Worm (Caenorhabditis elegans): ENCODE data around the gene cyp-35C1.
A peak's percentile ranks its signal among the peaks of the same experiment; 100 is the strongest.

cyp-35C1 gene

ce11 chrV:13866353-13866752 lies 31.9 kb downstream of the cyp-35C1 start, which contains the start of gene nhr-175:
nhr-175 (plus strand) TSS chrV:13866691.
- TF ChIP-seq ham-2 (GFP tag; optimal IDR thresholded peaks at IDR 0.05) = peak; percentile 28
- TF ChIP-seq nhr-12 (tag; optimal IDR thresholded peaks at IDR 0.05) = no peak
- no peak for TF ChIP-seq unc-39 (tag; optimal IDR thresholded peaks at IDR 0.05)
- no peak for TF ChIP-seq hlh-1 (tag; optimal IDR thresholded peaks at IDR 0.05)
- no peak for TF ChIP-seq nhr-76 (tag; optimal IDR thresholded peaks at IDR 0.05)
- peak; percentile 91 for TF ChIP-seq elt-1 (tag; optimal IDR thresholded peaks at IDR 0.05; ENCODE audit: borderline replicate concordance, insufficient read depth)
- TF ChIP-seq unc-62 (GFP tag; optimal IDR thresholded peaks at IDR 0.05) = no peak
- no peak for TF ChIP-seq tbx-8 (GFP tag; optimal IDR thresholded peaks at IDR 0.05)

ce11 chrV:13863700-13864099 lies 34.6 kb downstream of the cyp-35C1 start:
- no peak for TF ChIP-seq unc-39 (tag; optimal IDR thresholded peaks at IDR 0.05)

- TF ChIP-seq drap-1 (GFP tag; optimal IDR thresholded peaks at IDR 0.05) = no peak
- TF ChIP-seq nhr-76 (tag; optimal IDR thresholded peaks at IDR 0.05) = no peak
- no peak for TF ChIP-seq unc-39 (tag; optimal IDR thresholded peaks at IDR 0.05)
Observed at ce11 chrV:13862505-13862904, 35.8 kb downstream of the cyp-35C1 start, which contains the start of gene srx-137. srx-137 (plus strand) TSS chrV:13862805.

ce11 chrV:13858906-13859305 lies 39.4 kb downstream of the cyp-35C1 start, which contains the start of gene srx-135:
srx-135 (plus strand) TSS chrV:13859206.
- no peak for TF ChIP-seq sptf-1 (tag; optimal IDR thresholded peaks at IDR 0.05)
- TF ChIP-seq ham-2 (GFP tag; optimal IDR thresholded peaks at IDR 0.05) = no peak
- TF ChIP-seq elt-3 (tag; optimal IDR thresholded peaks at IDR 0.05) = no peak
- TF ChIP-seq ztf-11 (tag; optimal IDR thresholded peaks at IDR 0.05) = no peak
- TF ChIP-seq nhr-237 (tag; optimal IDR thresholded peaks at IDR 0.05) = no peak
- TF ChIP-seq mep-1 (tag; optimal IDR thresholded peaks at IDR 0.05) = no peak
- TF ChIP-seq snpc-4 (tag; optimal IDR thresholded peaks at IDR 0.05) = no peak
- no peak for TF ChIP-seq lin-13 (tag; optimal IDR thresholded peaks at IDR 0.05)
- no peak for TF ChIP-seq unc-120 (tag; optimal IDR thresholded peaks at IDR 0.05; ENCODE audit: poor library complexity, severe bottlenecking)
- no peak for TF ChIP-seq M03D4.4 (tag; optimal IDR thresholded peaks at IDR 0.05)
- no peak for TF ChIP-seq blmp-1 (tag; optimal IDR thresholded peaks at IDR 0.05)
- no peak for TF ChIP-seq ces-1 (GFP tag; optimal IDR thresholded peaks at IDR 0.05)
- no peak for TF ChIP-seq nhr-76 (tag; optimal IDR thresholded peaks at IDR 0.05)
- TF ChIP-seq tbx-8 (GFP tag; optimal IDR thresholded peaks at IDR 0.05) = no peak
- TF ChIP-seq zip-8 (tag; optimal IDR thresholded peaks at IDR 0.05) = no peak
- TF ChIP-seq nhr-2 (tag; optimal IDR thresholded peaks at IDR 0.05) = no peak

ce11 chrV:13857132-13857531 lies 41.2 kb downstream of the cyp-35C1 start, which contains the start of gene srx-136:
srx-136 (plus strand) TSS chrV:13857432.
- TF ChIP-seq snpc-4 (tag; optimal IDR thresholded peaks at IDR 0.05) (no peak), bed-3 (GFP tag; optimal IDR thresholded peaks at IDR 0.05) (no peak), M03D4.4 (tag; optimal IDR thresholded peaks at IDR 0.05) (no peak)

- TF ChIP-seq lin-13 (tag; optimal IDR thresholded peaks at IDR 0.05) = no peak
- no peak for TF ChIP-seq nhr-12 (tag; optimal IDR thresholded peaks at IDR 0.05)
- TF ChIP-seq ceh-43 (GFP tag; optimal IDR thresholded peaks at IDR 0.05) = no peak
- no peak for TF ChIP-seq flh-1 (GFP tag; optimal IDR thresholded peaks at IDR 0.05)
Observed at ce11 chrV:13856376-13856775, 41.9 kb downstream of the cyp-35C1 start, which contains the start of gene srx-134. srx-134 (minus strand) TSS chrV:13856476.

ce11 chrV:13854306-13854705 lies 44.0 kb downstream of the cyp-35C1 start, which contains the start of gene ttr-21:
ttr-21 (minus strand) TSS chrV:13854405.
- TF ChIP-seq pha-4 (tag; optimal IDR thresholded peaks at IDR 0.05) = no peak
- TF ChIP-seq nhr-12 (tag; optimal IDR thresholded peaks at IDR 0.05) = no peak

ce11 chrV:13850170-13850569 lies 48.1 kb downstream of the cyp-35C1 start, which contains the start of gene hpx-2:
hpx-2 (plus strand) TSS chrV:13850470.
- TF ChIP-seq nhr-76 (tag; optimal IDR thresholded peaks at IDR 0.05) (no peak), ces-1 (GFP tag; optimal IDR thresholded peaks at IDR 0.05) (no peak), tbx-8 (GFP tag; optimal IDR thresholded peaks at IDR 0.05) (no peak), elt-3 (tag; optimal IDR thresholded peaks at IDR 0.05) (no peak), cnd-1 (tag; optimal IDR thresholded peaks at IDR 0.05) (no peak), ztf-11 (tag; optimal IDR thresholded peaks at IDR 0.05) (no peak), unc-120 (tag; optimal IDR thresholded peaks at IDR 0.05; ENCODE audit: poor library complexity, severe bottlenecking) (no peak), unc-39 (tag; optimal IDR thresholded peaks at IDR 0.05) (no peak), M03D4.4 (tag; optimal IDR thresholded peaks at IDR 0.05) (no peak), ceh-83 (GFP tag; optimal IDR thresholded peaks at IDR 0.05) (no peak), nhr-237 (tag; optimal IDR thresholded peaks at IDR 0.05) (no peak), ceh-43 (GFP tag; optimal IDR thresholded peaks at IDR 0.05) (no peak), ceh-39 (tag; optimal IDR thresholded peaks at IDR 0.05) (no peak), nhr-12 (tag; optimal IDR thresholded peaks at IDR 0.05) (no peak), hlh-1 (tag; optimal IDR thresholded peaks at IDR 0.05) (no peak), mab-5 (tag; optimal IDR thresholded peaks at IDR 0.05) (no peak), mep-1 (tag; optimal IDR thresholded peaks at IDR 0.05) (no peak), flh-1 (GFP tag; optimal IDR thresholded peaks at IDR 0.05) (no peak), blmp-1 (tag; optimal IDR thresholded peaks at IDR 0.05) (no peak), sptf-1 (tag; optimal IDR thresholded peaks at IDR 0.05) (no peak)

All from whole organism, mixed stage, embryonic.